Worm (Caenorhabditis elegans): Measurements from ENCODE around the gene abu-10.

DNA sequence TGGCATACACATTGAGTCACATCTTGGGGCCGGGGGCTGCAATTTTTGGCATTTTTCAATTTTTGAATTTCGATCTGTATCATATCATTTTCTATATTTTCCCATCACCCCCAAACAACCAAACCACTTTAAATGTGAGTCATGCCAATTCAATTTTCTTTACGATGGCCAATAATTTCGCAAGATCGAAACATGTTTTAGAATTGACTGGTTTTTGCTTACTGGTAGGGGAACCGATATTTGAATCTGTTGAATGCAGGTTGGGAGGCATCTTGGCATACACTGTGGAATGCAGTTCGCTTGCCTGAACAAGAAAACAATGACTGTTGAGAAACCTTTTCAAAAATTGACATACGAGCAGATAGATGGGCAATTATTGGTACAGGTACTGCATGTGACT lies 6.9 kb upstream of the abu-10 start:
- TF ChIP-seq hmg-20 (GFP tag; IDR thresholded peaks at IDR 0.05): no peak
- no peak for TF ChIP-seq nfya-1 (tag; optimal IDR thresholded peaks at IDR 0.05; ENCODE audit: borderline replicate concordance, insufficient read depth)
- TF ChIP-seq lsy-27 (tag; optimal IDR thresholded peaks at IDR 0.05; ENCODE audit: borderline replicate concordance, insufficient read depth): no peak
- no peak for TF ChIP-seq lin-26 (GFP tag; IDR thresholded peaks at IDR 0.05)
- TF ChIP-seq sdz-38 (tag; optimal IDR thresholded peaks at IDR 0.05): no peak
- TF ChIP-seq bed-1 (GFP tag; IDR thresholded peaks at IDR 0.05): no peak
- no peak for TF ChIP-seq ceh-79 (tag; optimal IDR thresholded peaks at IDR 0.05)
